Fruit fly (Drosophila melanogaster) whole organism, embryonic: ENCODE results near the gene IntS4.
A peak's percentile ranks its signal among the peaks of the same experiment; 100 is the strongest.

Experiments used
- Bgb ChIP-seq: fragments of 200-800 bp; sonication (Bioruptor generic); IDR thresholded peaks from 2 replicates; pipeline ENCODE4 v1.3.6; 2022; ENCODE audit warnings: missing biosample characterization, missing genetic modification characterization; ENCODE audit not compliant: partially characterized antibody
- CG10147 ChIP-seq: fragments of 200-800 bp; sonication (Bioruptor generic); optimal IDR thresholded peaks from 2 replicates; lab custom pipeline; 2019; ENCODE audit warnings: missing biosample characterization, mild to moderate bottlenecking, missing genetic modification characterization, moderate library complexity
- CG10462 ChIP-seq: fragments of 200-800 bp; sonication (Bioruptor generic); optimal IDR thresholded peaks from 2 replicates; lab custom pipeline; 2016; ENCODE audit warnings: missing biosample characterization, missing genetic modification characterization
- CG10565 ChIP-seq: fragments of 200-800 bp; sonication (Bioruptor generic); optimal IDR thresholded peaks from 3 replicates; lab custom pipeline; 2016; ENCODE audit warnings: missing biosample characterization, mild to moderate bottlenecking, missing genetic modification characterization
- CG12299 ChIP-seq: fragments of 200-800 bp; sonication (Bioruptor generic); optimal IDR thresholded peaks from 2 replicates; lab custom pipeline; 2018; ENCODE audit warnings: missing biosample characterization, mild to moderate bottlenecking, missing genetic modification characterization
- CG12391 ChIP-seq: fragments of 200-800 bp; sonication (Bioruptor generic); optimal IDR thresholded peaks from 3 replicates; lab custom pipeline; 2018; ENCODE audit warnings: missing biosample characterization, mild to moderate bottlenecking, missing genetic modification characterization, moderate library complexity
- CG12659 ChIP-seq: fragments of 200-800 bp; sonication (Bioruptor generic); optimal IDR thresholded peaks from 3 replicates; lab custom pipeline; 2017; ENCODE audit warnings: mild to moderate bottlenecking, missing biosample characterization, missing genetic modification reagents, missing genetic modification characterization
- CG12744 ChIP-seq: fragments of 200-800 bp; sonication (Bioruptor generic); optimal IDR thresholded peaks from 2 replicates; lab custom pipeline; 2016; ENCODE audit warnings: missing biosample characterization, missing genetic modification characterization
- CG13123 ChIP-seq: fragments of 200-800 bp; sonication (Bioruptor generic); optimal IDR thresholded peaks from 2 replicates; lab custom pipeline; 2016; ENCODE audit warnings: missing biosample characterization, missing genetic modification characterization
- CG15011 ChIP-seq: fragments of 200-800 bp; sonication (Bioruptor generic); optimal IDR thresholded peaks from 3 replicates; lab custom pipeline; 2018; ENCODE audit warnings: missing biosample characterization, mild to moderate bottlenecking, missing genetic modification characterization
- CG17359 ChIP-seq: fragments of 200-800 bp; sonication (Bioruptor generic); optimal IDR thresholded peaks from 3 replicates; lab custom pipeline; 2018; ENCODE audit warnings: missing biosample characterization, mild to moderate bottlenecking, missing genetic modification characterization, moderate library complexity
- CG17612 ChIP-seq: fragments of 200-800 bp; sonication (Bioruptor generic); IDR thresholded peaks from 2 replicates; pipeline ENCODE4 v1.3.6; 2022; ENCODE audit warnings: missing biosample characterization, missing genetic modification characterization
- CG18011 ChIP-seq: fragments of 200-800 bp; sonication (Bioruptor generic); optimal IDR thresholded peaks from 2 replicates; lab custom pipeline; 2017; ENCODE audit warnings: missing biosample characterization, missing genetic modification characterization, mild to moderate bottlenecking, moderate library complexity, missing genotype
- CG2875 ChIP-seq: fragments of 200-800 bp; sonication (Bioruptor generic); optimal IDR thresholded peaks from 2 replicates; lab custom pipeline; 2017; ENCODE audit warnings: missing biosample characterization, mild to moderate bottlenecking, missing genetic modification characterization, missing genetic modification reagents
- CG30431 ChIP-seq: fragments of 200-800 bp; sonication (Bioruptor generic); optimal IDR thresholded peaks from 2 replicates; lab custom pipeline; 2017; ENCODE audit warnings: missing biosample characterization, missing genetic modification characterization
- CG31441 ChIP-seq: fragments of 200-800 bp; sonication (Bioruptor generic); IDR thresholded peaks from 2 replicates; pipeline ENCODE4 v1.3.6; 2022; ENCODE audit warnings: missing biosample characterization, missing genetic modification characterization
- CG4328 ChIP-seq: fragments of 200-800 bp; sonication (Bioruptor generic); optimal IDR thresholded peaks from 3 replicates; lab custom pipeline; 2017; ENCODE audit warnings: missing biosample characterization, missing genetic modification reagents, missing genetic modification characterization
- CG4820 ChIP-seq: fragments of 200-800 bp; sonication (Bioruptor generic); optimal IDR thresholded peaks from 3 replicates; lab custom pipeline; 2016; ENCODE audit warnings: missing biosample characterization, missing genetic modification characterization
- CG8924 ChIP-seq: fragments of 200-800 bp; optimal IDR thresholded peaks from 3 replicates; lab custom pipeline; 2019; ENCODE audit warnings: missing biosample characterization, mild to moderate bottlenecking, missing genetic modification characterization, moderate library complexity
- CoRest ChIP-seq: fragments of 200-800 bp; sonication (Bioruptor generic); optimal IDR thresholded peaks from 3 replicates; lab custom pipeline; 2018; ENCODE audit warnings: missing biosample characterization, mild to moderate bottlenecking, missing genetic modification characterization, moderate library complexity
- ERR ChIP-seq: fragments of 200-800 bp; sonication (Bioruptor generic); optimal IDR thresholded peaks from 2 replicates; lab custom pipeline; 2016; ENCODE audit warnings: missing biosample characterization, missing genetic modification characterization
- GATAe ChIP-seq: fragments of 200-800 bp; sonication (Bioruptor generic); conservative IDR thresholded peaks from 2 replicates; pipeline ENCODE4 v1.3.6; 2022; ENCODE audit warnings: missing biosample characterization, missing genetic modification characterization
- MBD-R2 ChIP-seq: fragments of 200-800 bp; sonication (Bioruptor generic); IDR thresholded peaks from 2 replicates; pipeline ENCODE4 v1.3.6; 2022; ENCODE audit warnings: missing biosample characterization, missing genetic modification characterization
- Mrtf ChIP-seq: fragments of 200-800 bp; sonication (Bioruptor generic); IDR thresholded peaks from 3 replicates; pipeline ENCODE4 v1.3.6; 2022; ENCODE audit warnings: missing biosample characterization, missing genetic modification characterization
- Nf-YC ChIP-seq: fragments of 200-800 bp; optimal IDR thresholded peaks from 3 replicates; lab custom pipeline; 2019; ENCODE audit warnings: missing biosample characterization, mild to moderate bottlenecking, missing genetic modification characterization, moderate library complexity
- Ptx1 ChIP-seq: fragments of 200-800 bp; sonication (Bioruptor generic); IDR thresholded peaks from 2 replicates; pipeline ENCODE4 v1.3.6; 2022; ENCODE audit warnings: missing biosample characterization, missing genetic modification characterization
- Sin3A ChIP-seq: fragments of >200 bp; optimal IDR thresholded peaks from 2 replicates; lab custom pipeline; 2018
- Xrp1 ChIP-seq: fragments of 200-800 bp; sonication (Bioruptor generic); IDR thresholded peaks from 2 replicates; pipeline ENCODE4 v1.3.6; 2022; ENCODE audit warnings: missing biosample characterization, missing genetic modification characterization
- ash1 ChIP-seq: fragments of 200-800 bp; sonication (Bioruptor generic); optimal IDR thresholded peaks from 2 replicates; lab custom pipeline; 2018; ENCODE audit warnings: missing biosample characterization, mild to moderate bottlenecking, missing genetic modification characterization
- az2 ChIP-seq: fragments of 200-800 bp; sonication (Bioruptor generic); optimal IDR thresholded peaks from 3 replicates; lab custom pipeline; 2016; ENCODE audit warnings: missing biosample characterization, missing genetic modification characterization
- bowl ChIP-seq: fragments of 200-800 bp; sonication (Bioruptor generic); IDR thresholded peaks from 2 replicates; pipeline ENCODE4 v1.3.6; 2022; ENCODE audit warnings: missing biosample characterization, missing genetic modification characterization
- chn ChIP-seq: fragments of 200-800 bp; sonication (Bioruptor generic); optimal IDR thresholded peaks from 2 replicates; lab custom pipeline; 2016; ENCODE audit warnings: missing biosample characterization, missing genetic modification characterization
- fd3F ChIP-seq: fragments of 200-800 bp; sonication (Bioruptor generic); optimal IDR thresholded peaks from 2 replicates; lab custom pipeline; 2018; ENCODE audit warnings: missing biosample characterization, mild to moderate bottlenecking, missing genetic modification characterization, moderate library complexity
- hkb ChIP-seq, 2 experiments: fragments of 200-800 bp in 1 of 2; fragments of >200 bp in 1 of 2; sonication (Bioruptor generic) in 1 of 2; IDR thresholded peaks in 1 of 2; optimal IDR thresholded peaks in 1 of 2; 2 replicates each; pipeline versions ENCODE4 v1.3.6 to Lab custom; 2017 to 2022; ENCODE audit warnings: missing biosample characterization in 1 of 2, missing genetic modification characterization in 1 of 2
- lola ChIP-seq, 3 experiments: fragments of >200 bp in 2 of 3; fragments of 200-800 bp in 1 of 3; sonication (Bioruptor generic) in 1 of 3; optimal IDR thresholded peaks; 2 replicates each; lab custom pipeline; 2017 to 2019; ENCODE audit warnings: missing biosample characterization in 3 of 3, missing genetic modification characterization in 3 of 3, mild to moderate bottlenecking in 1 of 3, moderate library complexity in 1 of 3
- nmo ChIP-seq: fragments of 200-800 bp; sonication (Bioruptor generic); optimal IDR thresholded peaks from 2 replicates; lab custom pipeline; 2018; ENCODE audit warnings: missing biosample characterization, mild to moderate bottlenecking, missing genetic modification characterization, moderate library complexity
- odd ChIP-seq: fragments of 200-800 bp; sonication (Bioruptor generic); optimal IDR thresholded peaks from 2 replicates; lab custom pipeline; 2017; ENCODE audit warnings: missing biosample characterization, mild to moderate bottlenecking, missing genetic modification characterization
- otp ChIP-seq: fragments of 200-800 bp; sonication (Bioruptor generic); IDR thresholded peaks from 3 replicates; pipeline ENCODE4, ENCODE4 v1.3.6; 2022; ENCODE audit warnings: missing biosample characterization, missing genetic modification characterization
- peb ChIP-seq: fragments of 200-800 bp; sonication (Bioruptor generic); IDR thresholded peaks from 2 replicates; pipeline ENCODE4 v1.3.6; 2022; ENCODE audit warnings: missing biosample characterization, missing genetic modification characterization
- prd ChIP-seq, 3 experiments: fragments of >200 bp in 2 of 3; fragments of 200-800 bp in 1 of 3; sonication (Bioruptor generic) in 1 of 3; optimal IDR thresholded peaks in 2 of 3; IDR thresholded peaks in 1 of 3; 2 replicates in 2 of 3; 3 replicates in 1 of 3; pipeline versions ENCODE4 v1.3.6 to Lab custom; 2017 to 2022; ENCODE audit warnings: missing biosample characterization in 1 of 3, missing genetic modification characterization in 1 of 3
- ro ChIP-seq: fragments of 200-800 bp; sonication (Bioruptor generic); IDR thresholded peaks from 2 replicates; pipeline ENCODE4 v1.3.6; 2022; ENCODE audit warnings: missing biosample characterization, missing genetic modification characterization
- sd ChIP-seq: fragments of 200-800 bp; sonication (Bioruptor generic); optimal IDR thresholded peaks from 3 replicates; lab custom pipeline; 2018; ENCODE audit warnings: missing biosample characterization, mild to moderate bottlenecking, missing genetic modification characterization, moderate library complexity
- shn ChIP-seq: fragments of 200-800 bp; sonication (Bioruptor generic); optimal IDR thresholded peaks from 3 replicates; lab custom pipeline; 2016; ENCODE audit warnings: missing biosample characterization, missing genetic modification characterization
- sim ChIP-seq: fragments of 200-800 bp; sonication (Bioruptor generic); IDR thresholded peaks from 2 replicates; pipeline ENCODE4 v1.3.6; 2022; ENCODE audit warnings: missing biosample characterization, missing genetic modification characterization
- slbo ChIP-seq: fragments of 200-800 bp; sonication (Bioruptor generic); IDR thresholded peaks from 2 replicates; pipeline ENCODE4 v1.3.6; 2022; ENCODE audit warnings: missing biosample characterization, missing genetic modification characterization
- sqz ChIP-seq: fragments of 200-800 bp; sonication (Bioruptor generic); optimal IDR thresholded peaks from 3 replicates; lab custom pipeline; 2018; ENCODE audit warnings: missing biosample characterization, mild to moderate bottlenecking, missing genetic modification characterization
- tio ChIP-seq: fragments of 200-800 bp; sonication (Bioruptor generic); optimal IDR thresholded peaks from 2 replicates; lab custom pipeline; 2017; ENCODE audit warnings: missing biosample characterization, missing genetic modification characterization, inconsistent platforms
- tll ChIP-seq, 2 experiments: fragments of 200-800 bp in 1 of 2; fragments of >200 bp in 1 of 2; sonication (Bioruptor generic) in 1 of 2; optimal IDR thresholded peaks; 2 replicates each; lab custom pipeline; 2017 to 2019; ENCODE audit warnings: missing biosample characterization in 2 of 2, missing genetic modification characterization in 2 of 2, mild to moderate bottlenecking in 1 of 2, moderate library complexity in 1 of 2
- vfl ChIP-seq: fragments of 200-800 bp; sonication (Bioruptor generic); optimal IDR thresholded peaks from 2 replicates; lab custom pipeline; 2016; ENCODE audit warnings: missing biosample characterization, missing genetic modification characterization
- vvl ChIP-seq: fragments of 200-800 bp; sonication (Bioruptor generic); IDR thresholded peaks from 2 replicates; pipeline ENCODE4 v1.3.6; 2022; ENCODE audit warnings: missing biosample characterization, missing genetic modification characterization
- zen2 ChIP-seq: fragments of 200-800 bp; sonication (Bioruptor generic); IDR thresholded peaks from 3 replicates; pipeline ENCODE4 v1.3.6; 2022; ENCODE audit warnings: missing biosample characterization, missing genetic modification characterization; ENCODE audit not compliant: partially characterized antibody

The IntS4 gene

dm6 chrX:8534734-8535133 is 23.8 kb downstream of the IntS4 start (continued):
- TF ChIP-seq lola (GFP tag; optimal IDR thresholded peaks at IDR 0.05; lab: Kevin White, UChicago) (no peak), hkb (optimal IDR thresholded peaks at IDR 0.05; lab: Kevin White, UChicago) (no peak), hkb (GFP tag; IDR thresholded peaks at IDR 0.05; lab: Robert Waterston, UW) (no peak), tll (GFP tag; optimal IDR thresholded peaks at IDR 0.05; lab: Kevin White, UChicago) (no peak), ash1 (no peak), sqz (no peak), CG8924 (tag; lab: Kevin White, UChicago) (no peak), otp (GFP tag; lab: Robert Waterston, UW) (no peak), bowl (GFP tag; lab: Robert Waterston, UW) (no peak), CG10462 (GFP tag; lab: Kevin White, UChicago) (no peak), CG12299 (tag; lab: Kevin White, UChicago) (no peak), CG18011 (GFP tag; lab: Kevin White, UChicago) (no peak), CG17612 (GFP tag; lab: Robert Waterston, UW) (no peak), CG31441 (peak; percentile 47; the same call in 1 of the 2 replicates), GATAe (GFP tag; lab: Robert Waterston, UW) (no peak), tio (GFP tag; lab: Kevin White, UChicago) (no peak), zen2 (GFP tag; lab: Robert Waterston, UW) (no peak), peb (GFP tag; lab: Robert Waterston, UW) (no peak), CG17359 (peak; percentile 30), CG15011 (no peak), ro (GFP tag; lab: Robert Waterston, UW) (no peak), fd3F (GFP tag; lab: Kevin White, UChicago) (no peak), Sin3A (lab: Kevin White, UChicago) (no peak), shn (GFP tag; lab: Kevin White, UChicago) (no peak), Mrtf (GFP tag; lab: Robert Waterston, UW) (no peak), CG4820 (GFP tag; lab: Kevin White, UChicago) (no peak), CG12659 (peak; percentile 2), sim (GFP tag; lab: Robert Waterston, UW) (no peak), CG4328 (no peak), CG30431 (no peak), CG13123 (no peak), Ptx1 (peak; percentile 39; the same call in 1 of the 2 replicates), chn (GFP tag; lab: Kevin White, UChicago) (no peak), CG2875 (GFP tag; lab: Kevin White, UChicago) (no peak), CG10565 (GFP tag; lab: Kevin White, UChicago) (no peak), sd (tag; lab: Kevin White, UChicago) (no peak), odd (GFP tag; lab: Kevin White, UChicago) (no peak), CG12744 (GFP tag; lab: Kevin White, UChicago) (no peak), ERR (no peak), vfl (GFP tag; lab: Kevin White, UChicago) (no peak), MBD-R2 (no peak), slbo (GFP tag; lab: Robert Waterston, UW) (no peak), nmo (no peak), Bgb (GFP tag; lab: Robert Waterston, UW) (no peak), CG10147 (GFP tag; lab: Kevin White, UChicago) (no peak), vvl (GFP tag; lab: Robert Waterston, UW) (peak; percentile 40; the same call in 1 of the 2 replicates), CG12391 (tag; lab: Kevin White, UChicago) (peak; percentile 19), CoRest (tag; lab: Kevin White, UChicago) (no peak), prd (optimal IDR thresholded peaks at IDR 0.05; lab: Kevin White, UChicago) (no peak), prd (GFP tag; IDR thresholded peaks at IDR 0.05; lab: Robert Waterston, UW) (no peak), Nf-YC (tag; lab: Kevin White, UChicago) (no peak), Xrp1 (peak; percentile 32; the same call in 1 of the 2 replicates), az2 (GFP tag; lab: Kevin White, UChicago) (no peak)
